Worm (Caenorhabditis elegans): ENCODE measurements around the gene pezo-1.

- TF ChIP-seq B0310.2 (tag; optimal IDR thresholded peaks at IDR 0.05) = no peak
- TF ChIP-seq ama-1 (optimal IDR thresholded peaks at IDR 0.05) = no peak
- no peak for TF ChIP-seq flt-1 (GFP tag; IDR thresholded peaks at IDR 0.05)
- no peak for TF ChIP-seq tbx-37 (GFP tag; conservative IDR thresholded peaks at IDR 0.05)
- TF ChIP-seq hmg-4 (GFP tag; optimal IDR thresholded peaks at IDR 0.05) = no peak
- no peak for TF ChIP-seq F13C5.2 (tag; optimal IDR thresholded peaks at IDR 0.05)
- TF ChIP-seq tra-4 (tag; optimal IDR thresholded peaks at IDR 0.05) = no peak
- no peak for TF ChIP-seq tbx-11 (GFP tag; IDR thresholded peaks at IDR 0.05)
- no peak for TF ChIP-seq sea-1 (GFP tag; conservative IDR thresholded peaks at IDR 0.05)
- no peak for TF ChIP-seq ceh-13 (GFP tag; optimal IDR thresholded peaks at IDR 0.05)
- TF ChIP-seq aly-1 (tag; optimal IDR thresholded peaks at IDR 0.05) = no peak
- no peak for TF ChIP-seq ceh-36 (tag; optimal IDR thresholded peaks at IDR 0.05)
- TF ChIP-seq scrt-1 (GFP tag; IDR thresholded peaks at IDR 0.05) = no peak
Measured at ce11 chrIV:9381136-9381535, 14.8 kb upstream of the pezo-1 start, which contains the start of gene C10C5.5.
